Worm (Caenorhabditis elegans): ENCODE measurements around the gene srg-22.

DNA sequence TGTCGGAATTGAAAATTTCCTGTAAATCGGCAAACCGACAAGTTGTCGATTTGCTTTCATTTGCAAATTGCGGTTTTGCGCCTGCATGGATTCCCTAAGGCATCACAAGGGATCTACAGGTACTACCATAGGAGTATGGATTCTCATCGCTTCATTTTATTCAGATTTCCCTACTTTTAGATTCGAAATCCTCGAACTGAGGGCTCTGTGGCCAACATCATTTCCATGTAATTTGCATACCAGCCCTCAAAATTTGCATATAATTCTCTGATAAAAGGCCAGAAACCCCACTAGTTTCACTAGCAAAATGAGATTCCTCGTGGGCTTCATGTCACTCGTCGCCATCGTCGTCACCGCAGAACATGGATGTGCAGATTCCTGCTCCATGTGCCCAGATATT lies 19.1 kb upstream of the srg-22 start, which contains the start of gene Y25C1A.2:
- no peak for TF ChIP-seq nhr-237 (tag; optimal IDR thresholded peaks at IDR 0.05)
- TF ChIP-seq ama-1 (optimal IDR thresholded peaks at IDR 0.05), result no peak
- TF ChIP-seq mdl-1 (tag; optimal IDR thresholded peaks at IDR 0.05), result no peak
- no peak for TF ChIP-seq ceh-82 (tag; optimal IDR thresholded peaks at IDR 0.05)
- TF ChIP-seq ceh-28 (tag; optimal IDR thresholded peaks at IDR 0.05), result no peak
- no peak for TF ChIP-seq snpc-4 (tag; optimal IDR thresholded peaks at IDR 0.05)
- no peak for TF ChIP-seq egl-27 (tag; optimal IDR thresholded peaks at IDR 0.05)
- TF ChIP-seq ztf-11 (tag; optimal IDR thresholded peaks at IDR 0.05), result no peak
- TF ChIP-seq elt-1 (tag; optimal IDR thresholded peaks at IDR 0.05), result no peak
- TF ChIP-seq nhr-11 (tag; optimal IDR thresholded peaks at IDR 0.05), result no peak
- no peak for TF ChIP-seq aly-2 (tag; optimal IDR thresholded peaks at IDR 0.05)
